Fruit fly (Drosophila melanogaster): ENCODE results near the gene iPLA2-VIA.
A peak's percentile ranks its signal among the peaks of the same experiment; 100 is the strongest.

The iPLA2-VIA gene

dm6 chr3L:9859624-9860023, 4.5 kb downstream of the iPLA2-VIA start, which contains the start of gene CG10809:
Gene CG10809, minus strand, starts transcription at chr3L:9859889.
- TF ChIP-seq CG15710 (tag; optimal IDR thresholded peaks at IDR 0.05) (peak; percentile 2), CG8159 (tag; optimal IDR thresholded peaks at IDR 0.05) (peak; percentile 16), CG32121 (GFP tag; IDR thresholded peaks at IDR 0.05) (no peak), Pif1A (GFP tag; optimal IDR thresholded peaks at IDR 0.05) (no peak), D1 (tag; optimal IDR thresholded peaks at IDR 0.05) (peak; percentile 19), CG4496 (GFP tag; IDR thresholded peaks at IDR 0.05) (no peak)

dm6 chr3L:9856430-9857218, 7.5 kb downstream of the iPLA2-VIA start:
- TF ChIP-seq rn (GFP tag; IDR thresholded peaks at IDR 0.05) = no peak
- TF ChIP-seq CG10348 (GFP tag; IDR thresholded peaks at IDR 0.05) = no peak
- no peak for TF ChIP-seq Pif1B (GFP tag; optimal IDR thresholded peaks at IDR 0.05)
- TF ChIP-seq CG14655 (GFP tag; optimal IDR thresholded peaks at IDR 0.05) = no peak
- TF ChIP-seq D1 (tag; optimal IDR thresholded peaks at IDR 0.05) = peak; percentile 22
- TF ChIP-seq gl (tag; optimal IDR thresholded peaks at IDR 0.05) = no peak
- TF ChIP-seq CG12605 (GFP tag; IDR thresholded peaks at IDR 0.05) = peak; percentile 70
- TF ChIP-seq CG34367 (tag; optimal IDR thresholded peaks at IDR 0.05) = peak; percentile 42
- TF ChIP-seq fd96Ca (GFP tag; IDR thresholded peaks at IDR 0.05) = no peak
- TF ChIP-seq CG17806 (tag; optimal IDR thresholded peaks at IDR 0.05) = peak; percentile 68
- no peak for TF ChIP-seq Pif1A (GFP tag; optimal IDR thresholded peaks at IDR 0.05)
- TF ChIP-seq CG9948 (tag; optimal IDR thresholded peaks at IDR 0.05) = peak; percentile 65
- TF ChIP-seq Snoo (tag; optimal IDR thresholded peaks at IDR 0.05) = no peak
- TF ChIP-seq CG15710 (tag; optimal IDR thresholded peaks at IDR 0.05) = peak; percentile 57
- TF ChIP-seq CG8301 (tag; optimal IDR thresholded peaks at IDR 0.05) = peak; percentile 54
- no peak for TF ChIP-seq EcR (GFP tag; optimal IDR thresholded peaks at IDR 0.05)
- peak; percentile 56; the same call in 1 of the 2 replicates for TF ChIP-seq Ets98B (GFP tag; IDR thresholded peaks at IDR 0.05)
- TF ChIP-seq CG4496 (GFP tag; IDR thresholded peaks at IDR 0.05) = peak; percentile 45; the same call in 2 of the 3 replicates
- peak; percentile 60; the same call in 1 of the 2 replicates for TF ChIP-seq CG32121 (GFP tag; IDR thresholded peaks at IDR 0.05)
- no peak for TF ChIP-seq CG13204 (GFP tag; optimal IDR thresholded peaks at IDR 0.05)
- peak; percentile 70 for TF ChIP-seq CG8159 (tag; optimal IDR thresholded peaks at IDR 0.05)

- TF ChIP-seq rn (GFP tag; IDR thresholded peaks at IDR 0.05) = peak; percentile 92
- TF ChIP-seq CG8301 (tag; optimal IDR thresholded peaks at IDR 0.05) = peak; percentile 97
- TF ChIP-seq CG8159 (tag; optimal IDR thresholded peaks at IDR 0.05) = peak; percentile 96
- peak; percentile 91 for TF ChIP-seq gl (tag; optimal IDR thresholded peaks at IDR 0.05)
- TF ChIP-seq CG15710 (tag; optimal IDR thresholded peaks at IDR 0.05) = peak; percentile 89
- peak; percentile 96 for TF ChIP-seq Ets98B (GFP tag; IDR thresholded peaks at IDR 0.05)
- TF ChIP-seq CG12605 (GFP tag; IDR thresholded peaks at IDR 0.05) = peak; percentile 91
- peak; percentile 98 for TF ChIP-seq CG4496 (GFP tag; IDR thresholded peaks at IDR 0.05)
- peak; percentile 95 for TF ChIP-seq CG17806 (tag; optimal IDR thresholded peaks at IDR 0.05)
- TF ChIP-seq Snoo (tag; optimal IDR thresholded peaks at IDR 0.05) = peak; percentile 90
- TF ChIP-seq CG10348 (GFP tag; IDR thresholded peaks at IDR 0.05) = peak; percentile 65
- peak; percentile 94 for TF ChIP-seq CG32121 (GFP tag; IDR thresholded peaks at IDR 0.05)
- peak; percentile 92 for TF ChIP-seq CG9948 (tag; optimal IDR thresholded peaks at IDR 0.05)
- peak; percentile 85 for TF ChIP-seq CG34367 (tag; optimal IDR thresholded peaks at IDR 0.05)
- TF ChIP-seq fd96Ca (GFP tag; IDR thresholded peaks at IDR 0.05) = peak; percentile 97
- peak; percentile 96 for TF ChIP-seq Pif1A (GFP tag; optimal IDR thresholded peaks at IDR 0.05)
- peak; percentile 19 for TF ChIP-seq EcR (GFP tag; optimal IDR thresholded peaks at IDR 0.05)
- TF ChIP-seq CG14655 (GFP tag; optimal IDR thresholded peaks at IDR 0.05) = peak; percentile 96
- TF ChIP-seq D1 (tag; optimal IDR thresholded peaks at IDR 0.05) = peak; percentile 82
- TF ChIP-seq CG13204 (GFP tag; optimal IDR thresholded peaks at IDR 0.05) = peak; percentile 72
- peak; percentile 95 for TF ChIP-seq Pif1B (GFP tag; optimal IDR thresholded peaks at IDR 0.05)
These were observed 8.2 kb downstream of the iPLA2-VIA start for dm6 chr3L:9855784-9856426.

dm6 chr3L:9854583-9855519, 9.3 kb downstream of the iPLA2-VIA start, which contains the start of gene RasGAP1:
Gene RasGAP1, minus strand, starts transcription at chr3L:9855285.
- TF ChIP-seq CG13204 (GFP tag; optimal IDR thresholded peaks at IDR 0.05) (no peak), CG10348 (GFP tag; IDR thresholded peaks at IDR 0.05) (no peak), CG4496 (GFP tag; IDR thresholded peaks at IDR 0.05) (0 out of 3 replicates have a peak, but pooled peaks have one; percentile 5), rn (GFP tag; IDR thresholded peaks at IDR 0.05) (no peak), CG34367 (tag; optimal IDR thresholded peaks at IDR 0.05) (no peak)

dm6 chr3L:9853895-9854470, 10.2 kb downstream of the iPLA2-VIA start:
- TF ChIP-seq CG15710 (tag; optimal IDR thresholded peaks at IDR 0.05) = no peak
- 0 out of 2 replicates have a peak, but pooled peaks have one; percentile 4 for TF ChIP-seq rn (GFP tag; IDR thresholded peaks at IDR 0.05)
- TF ChIP-seq CG12605 (GFP tag; IDR thresholded peaks at IDR 0.05) = peak; percentile 57; the same call in 1 of the 2 replicates
- TF ChIP-seq Ets98B (GFP tag; IDR thresholded peaks at IDR 0.05) = peak; percentile 48
- peak; percentile 10 for TF ChIP-seq gl (tag; optimal IDR thresholded peaks at IDR 0.05)
- no peak for TF ChIP-seq CG10348 (GFP tag; IDR thresholded peaks at IDR 0.05)
- no peak for TF ChIP-seq Snoo (tag; optimal IDR thresholded peaks at IDR 0.05)
- TF ChIP-seq CG17806 (tag; optimal IDR thresholded peaks at IDR 0.05) = no peak
- peak; percentile 53 for TF ChIP-seq CG32121 (GFP tag; IDR thresholded peaks at IDR 0.05)
- no peak for TF ChIP-seq CG9948 (tag; optimal IDR thresholded peaks at IDR 0.05)
- TF ChIP-seq CG34367 (tag; optimal IDR thresholded peaks at IDR 0.05) = no peak
- peak; percentile 56 for TF ChIP-seq EcR (GFP tag; optimal IDR thresholded peaks at IDR 0.05)
- no peak for TF ChIP-seq CG8301 (tag; optimal IDR thresholded peaks at IDR 0.05)
- TF ChIP-seq D1 (tag; optimal IDR thresholded peaks at IDR 0.05) = no peak
- no peak for TF ChIP-seq CG13204 (GFP tag; optimal IDR thresholded peaks at IDR 0.05)
- TF ChIP-seq Pif1B (GFP tag; optimal IDR thresholded peaks at IDR 0.05) = peak; percentile 34
- TF ChIP-seq Pif1A (GFP tag; optimal IDR thresholded peaks at IDR 0.05) = no peak
- TF ChIP-seq CG14655 (GFP tag; optimal IDR thresholded peaks at IDR 0.05) = peak; percentile 8
- TF ChIP-seq fd96Ca (GFP tag; IDR thresholded peaks at IDR 0.05) = peak; percentile 69
- no peak for TF ChIP-seq CG8159 (tag; optimal IDR thresholded peaks at IDR 0.05)
- 0 out of 3 replicates have a peak, but pooled peaks have one; percentile 25 for TF ChIP-seq CG4496 (GFP tag; IDR thresholded peaks at IDR 0.05)
